Fruit fly (Drosophila melanogaster) whole organism, embryonic: ENCODE measurements around the gene CG40198.

Experiments used
- C15 ChIP-seq: fragments of 200-800 bp; sonication (Bioruptor generic); IDR thresholded peaks from 3 replicates; pipeline ENCODE4 v1.3.6; 2022; ENCODE audit warnings: missing biosample characterization, missing genetic modification characterization
- CG10209 ChIP-seq: fragments of 200-800 bp; sonication (Bioruptor generic); optimal IDR thresholded peaks from 3 replicates; lab custom pipeline; 2017; ENCODE audit warnings: missing biosample characterization, mild to moderate bottlenecking, missing genetic modification characterization, missing genetic modification reagents
- CG12155 ChIP-seq: fragments of 200-800 bp; sonication (Bioruptor generic); optimal IDR thresholded peaks from 3 replicates; lab custom pipeline; 2016; ENCODE audit warnings: missing biosample characterization, missing genetic modification characterization
- CG12391 ChIP-seq: fragments of 200-800 bp; sonication (Bioruptor generic); optimal IDR thresholded peaks from 3 replicates; lab custom pipeline; 2018; ENCODE audit warnings: missing biosample characterization, mild to moderate bottlenecking, missing genetic modification characterization, moderate library complexity
- CG13424 ChIP-seq: fragments of 200-800 bp; sonication (Bioruptor generic); optimal IDR thresholded peaks from 2 replicates; lab custom pipeline; 2019; ENCODE audit warnings: missing biosample characterization, mild to moderate bottlenecking, missing genetic modification characterization, moderate library complexity
- CG14014 ChIP-seq: fragments of 200-800 bp; sonication (Bioruptor generic); IDR thresholded peaks from 2 replicates; pipeline ENCODE4 v1.3.6; 2022; ENCODE audit warnings: missing biosample characterization, missing genetic modification characterization
- CG14050 ChIP-seq: fragments of 200-800 bp; sonication (Bioruptor generic); IDR thresholded peaks from 3 replicates; pipeline ENCODE4 v1.3.6; 2022; ENCODE audit warnings: missing biosample characterization, missing genetic modification characterization
- CG14441 ChIP-seq: fragments of 200-800 bp; sonication (Bioruptor generic); IDR thresholded peaks from 2 replicates; pipeline ENCODE4 v1.3.6; 2022; ENCODE audit warnings: missing biosample characterization, missing genetic modification characterization
- CG14965 ChIP-seq: fragments of 200-800 bp; sonication (Bioruptor generic); optimal IDR thresholded peaks from 2 replicates; lab custom pipeline; 2016; ENCODE audit warnings: missing biosample characterization, missing genetic modification characterization, borderline replicate concordance
- CG15011 ChIP-seq: fragments of 200-800 bp; sonication (Bioruptor generic); optimal IDR thresholded peaks from 3 replicates; lab custom pipeline; 2018; ENCODE audit warnings: missing biosample characterization, mild to moderate bottlenecking, missing genetic modification characterization
- CG15073 ChIP-seq: fragments of 200-800 bp; sonication (Bioruptor generic); optimal IDR thresholded peaks from 2 replicates; lab custom pipeline; 2016; ENCODE audit warnings: missing biosample characterization, missing genetic modification characterization
- CG15269 ChIP-seq: fragments of 200-800 bp; sonication (Bioruptor generic); optimal IDR thresholded peaks from 2 replicates; lab custom pipeline; 2018; ENCODE audit warnings: missing biosample characterization, mild to moderate bottlenecking, missing genetic modification characterization, moderate library complexity
- CG1603 ChIP-seq: fragments of 200-800 bp; sonication (Bioruptor generic); optimal IDR thresholded peaks from 2 replicates; lab custom pipeline; 2019; ENCODE audit warnings: missing biosample characterization, mild to moderate bottlenecking, missing genetic modification characterization, moderate library complexity
- CG17361 ChIP-seq: fragments of 200-800 bp; sonication (Bioruptor generic); IDR thresholded peaks from 3 replicates; pipeline ENCODE4 v1.3.6; 2022; ENCODE audit warnings: missing biosample characterization, missing genetic modification characterization
- CG1832 ChIP-seq: fragments of 200-800 bp; sonication (Bioruptor generic); optimal IDR thresholded peaks from 2 replicates; lab custom pipeline; 2017; ENCODE audit warnings: missing biosample characterization, mild to moderate bottlenecking, missing genetic modification characterization, inconsistent platforms
- CG2120 ChIP-seq: fragments of 200-800 bp; sonication (Bioruptor generic); optimal IDR thresholded peaks from 3 replicates; lab custom pipeline; 2016; ENCODE audit warnings: missing biosample characterization, missing genetic modification characterization
- CG2712 ChIP-seq: fragments of 200-800 bp; optimal IDR thresholded peaks from 3 replicates; lab custom pipeline; 2019; ENCODE audit warnings: missing biosample characterization, mild to moderate bottlenecking, missing genetic modification characterization, moderate library complexity
- CG30020 ChIP-seq: fragments of 200-800 bp; optimal IDR thresholded peaks from 2 replicates; lab custom pipeline; 2019; ENCODE audit warnings: missing biosample characterization, mild to moderate bottlenecking, missing genetic modification characterization, moderate library complexity
- CG3163 ChIP-seq: fragments of 200-800 bp; sonication (Bioruptor generic); optimal IDR thresholded peaks from 3 replicates; lab custom pipeline; 2016; ENCODE audit warnings: missing biosample characterization, missing genetic modification characterization
- CG34376 ChIP-seq: fragments of 200-800 bp; sonication (Bioruptor generic); optimal IDR thresholded peaks from 2 replicates; lab custom pipeline; 2018; ENCODE audit warnings: missing biosample characterization, mild to moderate bottlenecking, missing genetic modification characterization
- CG34422 ChIP-seq: fragments of 200-800 bp; sonication (Bioruptor generic); IDR thresholded peaks from 3 replicates; pipeline ENCODE4 v1.3.6; 2022; ENCODE audit warnings: missing biosample characterization, missing genetic modification characterization
- CG4282 ChIP-seq: fragments of 200-800 bp; sonication (Bioruptor generic); optimal IDR thresholded peaks from 2 replicates; lab custom pipeline; 2016; ENCODE audit warnings: missing biosample characterization, missing genetic modification characterization
- CG43689 ChIP-seq: fragments of 200-800 bp; sonication (Bioruptor generic); IDR thresholded peaks from 2 replicates; pipeline ENCODE4 v1.3.6; 2022; ENCODE audit warnings: missing biosample characterization, missing genetic modification characterization
- CG4730 ChIP-seq: fragments of 200-800 bp; sonication (Bioruptor generic); IDR thresholded peaks from 2 replicates; pipeline ENCODE4 v1.3.6; 2022; ENCODE audit warnings: missing biosample characterization, missing genetic modification characterization
- CG6791 ChIP-seq: fragments of 200-800 bp; sonication (Bioruptor generic); IDR thresholded peaks from 3 replicates; pipeline ENCODE4 v1.3.6; 2022; ENCODE audit warnings: missing biosample characterization, missing genetic modification characterization; ENCODE audit not compliant: partially characterized antibody
- CG7556 ChIP-seq: fragments of 200-800 bp; sonication (Bioruptor generic); optimal IDR thresholded peaks from 2 replicates; lab custom pipeline; 2017; ENCODE audit warnings: missing biosample characterization, mild to moderate bottlenecking, missing genetic modification characterization
- CG7987 ChIP-seq: fragments of 200-800 bp; sonication (Bioruptor generic); optimal IDR thresholded peaks from 2 replicates; lab custom pipeline; 2018; ENCODE audit warnings: missing biosample characterization, mild to moderate bottlenecking, missing genetic modification characterization, moderate library complexity
- CG9797 ChIP-seq: fragments of 200-800 bp; sonication (Bioruptor generic); optimal IDR thresholded peaks from 3 replicates; lab custom pipeline; 2018; ENCODE audit warnings: missing biosample characterization, mild to moderate bottlenecking, missing genetic modification characterization
- Dll ChIP-seq: fragments of 200-800 bp; sonication (Bioruptor generic); IDR thresholded peaks from 4 replicates; pipeline ENCODE4 v1.3.6; 2022; ENCODE audit warnings: missing biosample characterization, missing genetic modification characterization; ENCODE audit not compliant: partially characterized antibody
- Doc3 ChIP-seq: fragments of 200-800 bp; sonication (Bioruptor generic); IDR thresholded peaks from 3 replicates; pipeline ENCODE4 v1.3.6; 2022; ENCODE audit warnings: missing biosample characterization, missing genetic modification characterization; ENCODE audit not compliant: partially characterized antibody
- Dp ChIP-seq: fragments of 200-800 bp; sonication (Bioruptor generic); optimal IDR thresholded peaks from 2 replicates; lab custom pipeline; 2018; ENCODE audit warnings: missing biosample characterization, mild to moderate bottlenecking, missing genetic modification characterization, moderate library complexity
- Eip74EF ChIP-seq, 2 experiments: fragments of 200-800 bp in 1 of 2; fragments of >200 bp in 1 of 2; sonication (Bioruptor generic) in 1 of 2; optimal IDR thresholded peaks; 2 replicates each; lab custom pipeline; 2017 to 2019; ENCODE audit warnings: missing biosample characterization in 2 of 2, missing genetic modification characterization in 2 of 2, mild to moderate bottlenecking in 1 of 2, moderate library complexity in 1 of 2
- Ets65A ChIP-seq: fragments of 200-800 bp; sonication (Bioruptor generic); peaks from one replicate; lab custom pipeline; 2016; ENCODE audit warnings: missing biosample characterization, missing genetic modification characterization
- H15 ChIP-seq: fragments of 200-800 bp; sonication (Bioruptor generic); IDR thresholded peaks from 3 replicates; pipeline ENCODE4 v1.3.6; 2022; ENCODE audit warnings: missing biosample characterization, missing genetic modification characterization
- HLHmδ ChIP-seq: fragments of 200-800 bp; sonication (Bioruptor generic); optimal IDR thresholded peaks from 2 replicates; lab custom pipeline; 2018; ENCODE audit warnings: missing biosample characterization, mild to moderate bottlenecking, missing genetic modification characterization, moderate library complexity
- Kr ChIP-seq: fragments of 200-800 bp; sonication (Bioruptor generic); optimal IDR thresholded peaks from 2 replicates; lab custom pipeline; 2017; ENCODE audit warnings: missing biosample characterization, mild to moderate bottlenecking, missing genetic modification characterization
- PHDP ChIP-seq: fragments of 200-800 bp; sonication (Bioruptor generic); optimal IDR thresholded peaks from 3 replicates; lab custom pipeline; 2018; ENCODE audit warnings: missing biosample characterization, mild to moderate bottlenecking, missing genetic modification characterization, moderate library complexity
- amos ChIP-seq: fragments of 200-800 bp; sonication (Bioruptor generic); IDR thresholded peaks from 2 replicates; pipeline ENCODE4 v1.3.6; 2022; ENCODE audit warnings: missing biosample characterization, missing genetic modification characterization; ENCODE audit not compliant: partially characterized antibody
- crc ChIP-seq: fragments of 200-800 bp; sonication (Bioruptor generic); optimal IDR thresholded peaks from 2 replicates; lab custom pipeline; 2016; ENCODE audit warnings: missing biosample characterization, missing genetic modification characterization
- crol ChIP-seq: fragments of 200-800 bp; sonication (Bioruptor generic); IDR thresholded peaks from 2 replicates; pipeline ENCODE4 v1.3.6; 2022; ENCODE audit warnings: missing biosample characterization, missing genetic modification characterization
- dan ChIP-seq: fragments of 200-800 bp; sonication (Bioruptor generic); IDR thresholded peaks from 2 replicates; pipeline ENCODE4 v1.3.6; 2022; ENCODE audit warnings: missing biosample characterization, missing genetic modification characterization
- dati ChIP-seq: fragments of 200-800 bp; sonication (Bioruptor generic); IDR thresholded peaks from 2 replicates; pipeline ENCODE4 v1.3.6; 2022; ENCODE audit warnings: missing biosample characterization, missing genetic modification characterization
- gcm2 ChIP-seq: fragments of 200-800 bp; sonication (Bioruptor generic); optimal IDR thresholded peaks from 2 replicates; lab custom pipeline; 2016; ENCODE audit warnings: missing biosample characterization, missing genetic modification characterization
- gsb ChIP-seq: fragments of 200-800 bp; sonication (Bioruptor generic); IDR thresholded peaks from 2 replicates; pipeline ENCODE4 v1.3.6; 2022; ENCODE audit warnings: missing biosample characterization, missing genetic modification characterization
- oc ChIP-seq: fragments of 200-800 bp; sonication (Bioruptor generic); optimal IDR thresholded peaks from 2 replicates; lab custom pipeline; 2018; ENCODE audit warnings: missing biosample characterization, mild to moderate bottlenecking, missing genetic modification characterization, moderate library complexity
- org-1 ChIP-seq: fragments of 200-800 bp; sonication (Bioruptor generic); optimal IDR thresholded peaks from 2 replicates; lab custom pipeline; 2017; ENCODE audit warnings: missing biosample characterization, missing genetic modification characterization
- tll ChIP-seq, 2 experiments: fragments of 200-800 bp in 1 of 2; fragments of >200 bp in 1 of 2; sonication (Bioruptor generic) in 1 of 2; optimal IDR thresholded peaks; 2 replicates each; lab custom pipeline; 2017 to 2019; ENCODE audit warnings: missing biosample characterization in 2 of 2, missing genetic modification characterization in 2 of 2, mild to moderate bottlenecking in 1 of 2, moderate library complexity in 1 of 2
- vnd ChIP-seq: fragments of 200-800 bp; sonication (Bioruptor generic); IDR thresholded peaks from 3 replicates; pipeline ENCODE4 v1.3.6; 2022; ENCODE audit warnings: missing biosample characterization, missing genetic modification characterization; ENCODE audit not compliant: partially characterized antibody
- wor ChIP-seq: fragments of 200-800 bp; sonication (Bioruptor generic); IDR thresholded peaks from 2 replicates; pipeline ENCODE4 v1.3.6; 2022; ENCODE audit warnings: missing biosample characterization, missing genetic modification characterization
- zen ChIP-seq: fragments of 200-800 bp; sonication (Bioruptor generic); optimal IDR thresholded peaks from 3 replicates; lab custom pipeline; 2018; ENCODE audit warnings: missing biosample characterization, mild to moderate bottlenecking, missing genetic modification characterization, moderate library complexity
- zfh1 ChIP-seq: fragments of 200-800 bp; sonication (Bioruptor generic); IDR thresholded peaks from 3 replicates; pipeline ENCODE4 v1.3.6; 2022; ENCODE audit warnings: missing biosample characterization, missing genetic modification characterization

Gene CG40198

dm6 chr3R:4197055-4197454 is 35.0 kb upstream of the CG40198 start, which contains the start of gene beta-Man (continued):
- TF ChIP-seq CG34376 (GFP tag; lab: Kevin White, UChicago) (peak; percentile 56), CG7556 (GFP tag; lab: Kevin White, UChicago) (no peak), Dll (GFP tag; lab: Robert Waterston, UW) (peak; percentile 49; the same call in 1 of the 4 replicates), Dp (GFP tag; lab: Kevin White, UChicago) (peak; percentile 27), amos (GFP tag; lab: Robert Waterston, UW) (peak; percentile 68), CG12155 (GFP tag; lab: Kevin White, UChicago) (no peak), Doc3 (GFP tag; lab: Robert Waterston, UW) (no peak; the same call in 2 of the 3 replicates), CG15011 (GFP tag; lab: Kevin White, UChicago) (no peak), CG9797 (peak; percentile 9), oc (tag; lab: Kevin White, UChicago) (no peak), Ets65A (GFP tag; lab: Kevin White, UChicago) (no peak), org-1 (GFP tag; lab: Kevin White, UChicago) (no peak), CG4282 (GFP tag; lab: Kevin White, UChicago) (no peak), CG43689 (GFP tag; lab: Robert Waterston, UW) (no peak), CG1832 (GFP tag; lab: Kevin White, UChicago) (no peak), CG14050 (GFP tag; lab: Robert Waterston, UW) (no peak), CG17361 (GFP tag; lab: Robert Waterston, UW) (no peak), gcm2 (no peak), dan (GFP tag; lab: Robert Waterston, UW) (no peak), CG15073 (GFP tag; lab: Kevin White, UChicago) (no peak), tll (GFP tag; optimal IDR thresholded peaks at IDR 0.05; lab: Kevin White, UChicago) (no peak), H15 (no peak), CG13424 (tag; lab: Kevin White, UChicago) (no peak), CG15269 (tag; lab: Kevin White, UChicago) (no peak), HLHmδ (GFP tag; lab: Kevin White, UChicago) (peak; percentile 11), CG7987 (GFP tag; lab: Kevin White, UChicago) (peak; percentile 1), CG34422 (GFP tag; lab: Robert Waterston, UW) (no peak), zen (tag; lab: Kevin White, UChicago) (no peak), zfh1 (no peak), CG2120 (GFP tag; lab: Kevin White, UChicago) (no peak), Eip74EF (GFP tag; optimal IDR thresholded peaks at IDR 0.05; lab: Kevin White, UChicago) (no peak), CG12391 (tag; lab: Kevin White, UChicago) (no peak), CG30020 (tag; lab: Kevin White, UChicago) (peak; percentile 84), CG10209 (GFP tag; lab: Kevin White, UChicago) (no peak), PHDP (no peak), C15 (no peak), crc (GFP tag; lab: Kevin White, UChicago) (no peak), CG2712 (tag; lab: Kevin White, UChicago) (peak; percentile 8), CG3163 (GFP tag; lab: Kevin White, UChicago) (peak; percentile 9), CG1603 (peak; percentile 52), CG4730 (GFP tag; lab: Robert Waterston, UW) (no peak), dati (no peak), crol (GFP tag; lab: Robert Waterston, UW) (no peak), CG14965 (no peak), Kr (no peak), CG6791 (GFP tag; lab: Robert Waterston, UW) (peak; percentile 61; the same call in 2 of the 3 replicates), CG14441 (no peak), wor (GFP tag; lab: Robert Waterston, UW) (no peak), CG14014 (no peak), gsb (GFP tag; lab: Robert Waterston, UW) (no peak), vnd (no peak)
